Fruit fly (Drosophila melanogaster) whole organism, embryonic: Measurements from ENCODE around the gene CG9986.

Experiments used
- Atf6 ChIP-seq: fragments of 200-800 bp; sonication (Bioruptor generic); IDR thresholded peaks from 2 replicates; pipeline ENCODE4 v1.3.6; 2022; ENCODE audit warnings: missing biosample characterization, missing genetic modification characterization
- Awh ChIP-seq: fragments of 200-800 bp; sonication (Bioruptor generic); IDR thresholded peaks from 2 replicates; pipeline ENCODE4, ENCODE4 v1.3.6; 2022; ENCODE audit warnings: missing biosample characterization, missing genetic modification characterization
- B-H2 ChIP-seq: fragments of 200-800 bp; sonication (Bioruptor generic); optimal IDR thresholded peaks from 2 replicates; lab custom pipeline; 2018; ENCODE audit warnings: missing biosample characterization, mild to moderate bottlenecking, missing genetic modification characterization
- Bgb ChIP-seq: fragments of 200-800 bp; sonication (Bioruptor generic); IDR thresholded peaks from 2 replicates; pipeline ENCODE4 v1.3.6; 2022; ENCODE audit warnings: missing biosample characterization, missing genetic modification characterization; ENCODE audit not compliant: partially characterized antibody
- Bteb2 ChIP-seq: fragments of 200-800 bp; sonication (Bioruptor generic); optimal IDR thresholded peaks from 2 replicates; lab custom pipeline; 2016; ENCODE audit warnings: missing biosample characterization, missing genetic modification characterization
- CG10209 ChIP-seq: fragments of 200-800 bp; sonication (Bioruptor generic); optimal IDR thresholded peaks from 3 replicates; lab custom pipeline; 2017; ENCODE audit warnings: missing biosample characterization, mild to moderate bottlenecking, missing genetic modification characterization, missing genetic modification reagents
- CG13296 ChIP-seq: fragments of 200-800 bp; sonication (Bioruptor generic); optimal IDR thresholded peaks from 3 replicates; lab custom pipeline; 2018; ENCODE audit warnings: missing biosample characterization, mild to moderate bottlenecking, missing genetic modification characterization
- CG15479 ChIP-seq: fragments of 200-800 bp; sonication (Bioruptor generic); optimal IDR thresholded peaks from 3 replicates; lab custom pipeline; 2019; ENCODE audit warnings: missing biosample characterization, mild to moderate bottlenecking, missing genetic modification characterization, moderate library complexity
- CG1603 ChIP-seq: fragments of 200-800 bp; sonication (Bioruptor generic); optimal IDR thresholded peaks from 2 replicates; lab custom pipeline; 2019; ENCODE audit warnings: missing biosample characterization, mild to moderate bottlenecking, missing genetic modification characterization, moderate library complexity
- CG16779 ChIP-seq: fragments of 200-800 bp; sonication (Bioruptor generic); IDR thresholded peaks from 2 replicates; pipeline ENCODE4 v1.3.6; 2022; ENCODE audit warnings: missing biosample characterization, missing genetic modification characterization
- CG17361 ChIP-seq: fragments of 200-800 bp; sonication (Bioruptor generic); IDR thresholded peaks from 3 replicates; pipeline ENCODE4 v1.3.6; 2022; ENCODE audit warnings: missing biosample characterization, missing genetic modification characterization
- CG17385 ChIP-seq: fragments of 200-800 bp; sonication (Bioruptor generic); optimal IDR thresholded peaks from 3 replicates; lab custom pipeline; 2018; ENCODE audit warnings: missing biosample characterization, mild to moderate bottlenecking, missing genetic modification characterization
- CG18262 ChIP-seq: fragments of 200-800 bp; optimal IDR thresholded peaks from 3 replicates; lab custom pipeline; 2019; ENCODE audit warnings: missing biosample characterization, mild to moderate bottlenecking, missing genetic modification characterization, moderate library complexity
- CG18476 ChIP-seq: fragments of 200-800 bp; sonication (Bioruptor generic); optimal IDR thresholded peaks from 2 replicates; lab custom pipeline; 2016; ENCODE audit warnings: missing biosample characterization, mild to moderate bottlenecking, missing genetic modification characterization
- CG2120 ChIP-seq: fragments of 200-800 bp; sonication (Bioruptor generic); optimal IDR thresholded peaks from 3 replicates; lab custom pipeline; 2016; ENCODE audit warnings: missing biosample characterization, missing genetic modification characterization
- CG2712 ChIP-seq: fragments of 200-800 bp; optimal IDR thresholded peaks from 3 replicates; lab custom pipeline; 2019; ENCODE audit warnings: missing biosample characterization, mild to moderate bottlenecking, missing genetic modification characterization, moderate library complexity
- CG7372 ChIP-seq: fragments of 200-800 bp; sonication (Bioruptor generic); IDR thresholded peaks from 2 replicates; pipeline ENCODE4 v1.3.6; 2022; ENCODE audit warnings: missing biosample characterization, missing genetic modification characterization
- CG7963 ChIP-seq: fragments of 200-800 bp; sonication (Bioruptor generic); IDR thresholded peaks from 3 replicates; pipeline ENCODE4 v1.3.6; 2022; ENCODE audit warnings: missing biosample characterization, missing genetic modification characterization; ENCODE audit not compliant: partially characterized antibody
- CG9876 ChIP-seq: fragments of 200-800 bp; sonication (Bioruptor generic); optimal IDR thresholded peaks from 2 replicates; lab custom pipeline; 2016; ENCODE audit warnings: missing biosample characterization, missing genetic modification characterization
- CrebB ChIP-seq: fragments of 200-800 bp; sonication (Bioruptor generic); optimal IDR thresholded peaks from 3 replicates; lab custom pipeline; 2018; ENCODE audit warnings: missing biosample characterization, mild to moderate bottlenecking, missing genetic modification characterization
- Fer3 ChIP-seq: fragments of 200-800 bp; sonication (Bioruptor generic); optimal IDR thresholded peaks from 2 replicates; lab custom pipeline; 2018; ENCODE audit warnings: missing biosample characterization, mild to moderate bottlenecking, missing genetic modification characterization, moderate library complexity
- H15 ChIP-seq: fragments of 200-800 bp; sonication (Bioruptor generic); IDR thresholded peaks from 3 replicates; pipeline ENCODE4 v1.3.6; 2022; ENCODE audit warnings: missing biosample characterization, missing genetic modification characterization
- Hand ChIP-seq: fragments of 200-800 bp; sonication (Bioruptor generic); optimal IDR thresholded peaks from 2 replicates; lab custom pipeline; 2017; ENCODE audit warnings: mild to moderate bottlenecking, missing biosample characterization, missing genetic modification reagents, missing genetic modification characterization
- Lim3 ChIP-seq: fragments of 200-800 bp; sonication (Bioruptor generic); IDR thresholded peaks from 2 replicates; pipeline ENCODE4 v1.3.6; 2022; ENCODE audit warnings: missing biosample characterization, missing genetic modification characterization
- Max ChIP-seq: fragments of 200-800 bp; sonication (Bioruptor generic); optimal IDR thresholded peaks from 2 replicates; lab custom pipeline; 2016; ENCODE audit warnings: missing biosample characterization, mild to moderate bottlenecking, missing genetic modification characterization
- Mrtf ChIP-seq: fragments of 200-800 bp; sonication (Bioruptor generic); IDR thresholded peaks from 3 replicates; pipeline ENCODE4 v1.3.6; 2022; ENCODE audit warnings: missing biosample characterization, missing genetic modification characterization
- NC2α ChIP-seq: fragments of 200-800 bp; sonication (Bioruptor generic); optimal IDR thresholded peaks from 2 replicates; lab custom pipeline; 2016; ENCODE audit warnings: missing biosample characterization, missing genetic modification characterization
- Nf-YB ChIP-seq: fragments of 200-800 bp; sonication (Bioruptor generic); optimal IDR thresholded peaks from 3 replicates; lab custom pipeline; 2019; ENCODE audit warnings: missing biosample characterization, mild to moderate bottlenecking, missing genetic modification characterization, moderate library complexity
- Nf-YC ChIP-seq: fragments of 200-800 bp; optimal IDR thresholded peaks from 3 replicates; lab custom pipeline; 2019; ENCODE audit warnings: missing biosample characterization, mild to moderate bottlenecking, missing genetic modification characterization, moderate library complexity
- Optix ChIP-seq: fragments of 200-800 bp; sonication (Bioruptor generic); IDR thresholded peaks from 3 replicates; pipeline ENCODE4 v1.3.6; 2022; ENCODE audit warnings: missing biosample characterization, missing genetic modification characterization
- Scr ChIP-seq: fragments of 200-800 bp; sonication (Bioruptor generic); IDR thresholded peaks from 2 replicates; pipeline ENCODE4 v1.3.6; 2022; ENCODE audit warnings: missing biosample characterization, missing genetic modification characterization; ENCODE audit not compliant: partially characterized antibody
- amos ChIP-seq: fragments of 200-800 bp; sonication (Bioruptor generic); IDR thresholded peaks from 2 replicates; pipeline ENCODE4 v1.3.6; 2022; ENCODE audit warnings: missing biosample characterization, missing genetic modification characterization; ENCODE audit not compliant: partially characterized antibody
- ara ChIP-seq: fragments of 200-800 bp; sonication (Bioruptor generic); IDR thresholded peaks from 2 replicates; pipeline ENCODE4 v1.3.6; 2022; ENCODE audit warnings: missing biosample characterization, missing genetic modification characterization
- cg ChIP-seq: fragments of 200-800 bp; sonication (Bioruptor generic); optimal IDR thresholded peaks from 3 replicates; lab custom pipeline; 2019; ENCODE audit warnings: missing biosample characterization, mild to moderate bottlenecking, missing genetic modification characterization, moderate library complexity
- chif ChIP-seq, 2 experiments: fragments of 200-800 bp; sonication (Bioruptor generic); optimal IDR thresholded peaks; 3 replicates each; lab custom pipeline; 2016; ENCODE audit warnings: missing biosample characterization in 2 of 2, missing genetic modification characterization in 2 of 2
- dati ChIP-seq: fragments of 200-800 bp; sonication (Bioruptor generic); IDR thresholded peaks from 2 replicates; pipeline ENCODE4 v1.3.6; 2022; ENCODE audit warnings: missing biosample characterization, missing genetic modification characterization
- ind ChIP-seq: fragments of 200-800 bp; sonication (Bioruptor generic); optimal IDR thresholded peaks from 3 replicates; lab custom pipeline; 2016; ENCODE audit warnings: missing biosample characterization, missing genetic modification characterization
- jing ChIP-seq: fragments of 200-800 bp; sonication (Bioruptor generic); optimal IDR thresholded peaks from 2 replicates; lab custom pipeline; 2018; ENCODE audit warnings: missing biosample characterization, mild to moderate bottlenecking, missing genetic modification characterization
- kni ChIP-seq: fragments of 200-800 bp; sonication (Bioruptor generic); optimal IDR thresholded peaks from 3 replicates; lab custom pipeline; 2017; ENCODE audit warnings: mild to moderate bottlenecking, missing biosample characterization, missing genetic modification reagents, missing genetic modification characterization
- mld ChIP-seq: fragments of 200-800 bp; sonication (Bioruptor generic); IDR thresholded peaks from 3 replicates; pipeline ENCODE4 v1.3.6; 2022; ENCODE audit warnings: missing biosample characterization, missing genetic modification characterization; ENCODE audit not compliant: partially characterized antibody
- nmo ChIP-seq: fragments of 200-800 bp; sonication (Bioruptor generic); optimal IDR thresholded peaks from 2 replicates; lab custom pipeline; 2018; ENCODE audit warnings: missing biosample characterization, mild to moderate bottlenecking, missing genetic modification characterization, moderate library complexity
- phol ChIP-seq: fragments of 200-800 bp; sonication (Bioruptor generic); optimal IDR thresholded peaks from 3 replicates; lab custom pipeline; 2018; ENCODE audit warnings: missing biosample characterization, mild to moderate bottlenecking, missing genetic modification characterization, moderate library complexity
- prd ChIP-seq, 3 experiments: fragments of >200 bp in 2 of 3; fragments of 200-800 bp in 1 of 3; sonication (Bioruptor generic) in 1 of 3; optimal IDR thresholded peaks in 2 of 3; IDR thresholded peaks in 1 of 3; 2 replicates in 2 of 3; 3 replicates in 1 of 3; pipeline versions ENCODE4 v1.3.6 to Lab custom; 2017 to 2022; ENCODE audit warnings: missing biosample characterization in 1 of 3, missing genetic modification characterization in 1 of 3
- pros ChIP-seq: fragments of 200-800 bp; sonication (Bioruptor generic); optimal IDR thresholded peaks from 3 replicates; lab custom pipeline; 2019; ENCODE audit warnings: missing biosample characterization, mild to moderate bottlenecking, missing genetic modification characterization, moderate library complexity
- psq ChIP-seq: fragments of 200-800 bp; sonication (Bioruptor generic); optimal IDR thresholded peaks from 2 replicates; lab custom pipeline; 2017; ENCODE audit warnings: missing biosample characterization, missing genetic modification characterization
- seq ChIP-seq: fragments of 200-800 bp; sonication (Bioruptor generic); IDR thresholded peaks from 2 replicates; pipeline ENCODE4 v1.3.6; 2022; ENCODE audit warnings: missing biosample characterization, missing genetic modification characterization
- tgo ChIP-seq: fragments of 200-800 bp; sonication (Bioruptor generic); IDR thresholded peaks from 3 replicates; pipeline ENCODE4 v1.3.6; 2022; ENCODE audit warnings: missing biosample characterization, missing genetic modification characterization

The CG9986 gene

DNA sequence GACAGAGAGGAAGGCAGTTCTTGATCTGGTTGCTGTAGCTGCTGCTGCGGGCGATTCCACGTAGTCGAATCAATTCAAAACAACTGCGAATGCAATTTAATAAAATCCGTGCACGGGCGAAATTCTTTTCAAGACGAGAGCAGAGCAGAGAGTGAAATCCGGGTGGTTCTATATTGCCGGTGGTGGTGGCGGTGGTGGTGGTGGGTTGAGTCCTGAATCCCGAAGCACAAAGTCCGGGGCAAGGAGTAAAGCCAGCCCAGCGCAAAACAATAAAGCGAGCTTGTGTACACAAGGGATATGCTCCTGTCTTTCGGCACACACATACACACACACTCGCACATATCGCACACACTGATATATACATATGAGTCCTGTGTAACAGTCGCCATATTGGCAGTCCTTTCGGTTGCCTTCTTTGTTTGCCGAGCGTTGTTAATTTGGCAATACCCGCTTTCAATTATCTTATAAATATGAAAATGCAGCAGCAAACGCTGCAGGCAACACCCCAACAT lies 44.5 kb upstream of the CG9986 start:
- no peak for TF ChIP-seq H15 (GFP tag; lab: Robert Waterston, UW)
- no peak for TF ChIP-seq CrebB (tag; lab: Kevin White, UChicago)
- no peak for TF ChIP-seq CG17361 (GFP tag; lab: Robert Waterston, UW)
- TF ChIP-seq phol (tag; lab: Kevin White, UChicago), result peak; percentile 23
- peak; percentile 60 for TF ChIP-seq pros
- TF ChIP-seq seq (GFP tag; lab: Robert Waterston, UW), result peak; percentile 41; the same call in 1 of the 2 replicates
- peak; percentile 57 for TF ChIP-seq Nf-YB (GFP tag; lab: Kevin White, UChicago)
- peak; percentile 65 for TF ChIP-seq Nf-YC (tag; lab: Kevin White, UChicago)
- peak; percentile 51 for TF ChIP-seq cg (GFP tag; lab: Kevin White, UChicago)
- peak; percentile 27 for TF ChIP-seq kni (GFP tag; lab: Kevin White, UChicago)
- TF ChIP-seq, all 482 proteins: peak for 7

DNA sequence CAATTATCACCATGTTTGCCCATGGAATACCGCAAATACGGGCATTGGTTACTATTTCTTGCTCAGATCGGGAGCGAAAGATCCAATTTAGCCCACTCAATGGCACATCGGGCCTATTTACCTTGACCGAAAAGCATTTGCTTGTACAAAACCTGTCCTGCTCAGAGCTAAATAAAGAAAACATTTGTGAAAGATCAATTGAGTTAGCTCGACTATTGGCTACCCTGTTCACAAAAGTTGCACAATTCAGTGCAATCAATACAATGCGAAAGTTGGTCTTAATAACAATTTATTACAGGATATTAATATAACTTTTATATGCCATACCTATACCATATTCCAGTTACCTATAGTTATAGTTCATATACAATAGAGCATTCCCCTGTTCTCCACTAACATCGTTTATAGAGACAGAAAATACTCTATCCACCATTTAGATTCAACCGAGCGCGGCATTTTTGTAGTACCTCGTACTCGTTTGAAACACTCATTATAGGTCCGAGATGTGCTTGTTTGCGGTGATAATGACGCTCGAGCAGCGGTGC lies 43.2 kb upstream of the CG9986 start:
- TF ChIP-seq Hand (GFP tag; lab: Kevin White, UChicago) (no peak), Fer3 (tag; lab: Kevin White, UChicago) (no peak), CG7372 (no peak), B-H2 (GFP tag; lab: Kevin White, UChicago) (no peak), dati (GFP tag; lab: Robert Waterston, UW) (no peak), Awh (GFP tag; lab: Robert Waterston, UW) (no peak), CG10209 (no peak), NC2α (GFP tag; lab: Kevin White, UChicago) (no peak), Mrtf (no peak), Scr (GFP tag; lab: Robert Waterston, UW) (no peak), Bgb (GFP tag; lab: Robert Waterston, UW) (no peak), CG13296 (GFP tag; lab: Kevin White, UChicago) (no peak), CG15479 (GFP tag; lab: Kevin White, UChicago) (no peak), amos (GFP tag; lab: Robert Waterston, UW) (no peak), tgo (GFP tag; lab: Robert Waterston, UW) (no peak), CG17385 (no peak), CG9876 (GFP tag; lab: Kevin White, UChicago) (no peak), Bteb2 (no peak), CG16779 (GFP tag; lab: Robert Waterston, UW) (no peak), Max (no peak), psq (GFP tag; lab: Kevin White, UChicago) (no peak), prd (optimal IDR thresholded peaks at IDR 0.05; lab: Kevin White, UChicago) (no peak), prd (GFP tag; IDR thresholded peaks at IDR 0.05; lab: Robert Waterston, UW) (no peak; the same call in 2 of the 3 replicates), ind (GFP tag; lab: Kevin White, UChicago) (no peak), Atf6 (GFP tag; lab: Robert Waterston, UW) (no peak), CG2712 (tag; lab: Kevin White, UChicago) (peak; percentile 37), CG18476 (no peak), CG7963 (GFP tag; lab: Robert Waterston, UW) (peak; percentile 31; the same call in 1 of the 3 replicates), Lim3 (GFP tag; lab: Robert Waterston, UW) (no peak), ara (no peak), CG2120 (GFP tag; lab: Kevin White, UChicago) (no peak), CG18262 (tag; lab: Kevin White, UChicago) (peak; percentile 4), jing (GFP tag; lab: Kevin White, UChicago) (no peak), CG1603 (tag; lab: Kevin White, UChicago) (peak; percentile 15), Nf-YB (GFP tag; lab: Kevin White, UChicago) (no peak), mld (GFP tag; lab: Robert Waterston, UW) (no peak), nmo (peak; percentile 18), chif (GFP tag; optimal IDR thresholded peaks at IDR 0.05; lab: Kevin White, UChicago) (no peak), Optix (GFP tag; lab: Robert Waterston, UW) (no peak)
